Fruit fly (Drosophila melanogaster) whole organism, pupa: ENCODE measurements around the gene CG15483.

ENCODE experiments used
- CG10348 ChIP-seq: fragments of 200-800 bp; sonication (Bioruptor generic); IDR thresholded peaks from 2 replicates; pipeline ENCODE4 v1.3.6; 2022; ENCODE audit warnings: missing biosample characterization, missing genetic modification characterization
- CG12605 ChIP-seq: fragments of 200-800 bp; sonication (Bioruptor generic); IDR thresholded peaks from 2 replicates; pipeline ENCODE4 v1.3.6; 2022; ENCODE audit warnings: missing biosample characterization, missing genetic modification characterization
- CG13204 ChIP-seq: fragments of 200-800 bp; sonication (Bioruptor generic); optimal IDR thresholded peaks from 2 replicates; lab custom pipeline; 2018; ENCODE audit warnings: missing biosample characterization, mild to moderate bottlenecking, missing genetic modification characterization, moderate library complexity
- CG14655 ChIP-seq: fragments of 200-800 bp; sonication (Bioruptor generic); optimal IDR thresholded peaks from 3 replicates; lab custom pipeline; 2017; ENCODE audit warnings: mild to moderate bottlenecking, missing biosample characterization, missing genetic modification reagents, missing genetic modification characterization
- CG15710 ChIP-seq: fragments of 200-800 bp; sonication (Bioruptor generic); optimal IDR thresholded peaks from 2 replicates; lab custom pipeline; 2018; ENCODE audit warnings: missing biosample characterization, mild to moderate bottlenecking, missing genetic modification characterization, moderate library complexity
- CG17806 ChIP-seq: fragments of 200-800 bp; sonication (Bioruptor generic); optimal IDR thresholded peaks from 2 replicates; lab custom pipeline; 2018; ENCODE audit warnings: missing biosample characterization, mild to moderate bottlenecking, missing genetic modification characterization, moderate library complexity
- CG32121 ChIP-seq: fragments of 200-800 bp; sonication (Bioruptor generic); IDR thresholded peaks from 2 replicates; pipeline ENCODE4 v1.3.6; 2022; ENCODE audit warnings: missing biosample characterization, missing genetic modification characterization
- CG34367 ChIP-seq: fragments of 200-800 bp; sonication (Bioruptor generic); optimal IDR thresholded peaks from 2 replicates; lab custom pipeline; 2018; ENCODE audit warnings: missing biosample characterization, mild to moderate bottlenecking, missing genetic modification characterization
- CG4496 ChIP-seq: fragments of 200-800 bp; sonication (Bioruptor generic); IDR thresholded peaks from 3 replicates; pipeline ENCODE4 v1.3.6; 2022; ENCODE audit warnings: missing biosample characterization, missing genetic modification characterization
- CG8159 ChIP-seq: fragments of 200-800 bp; sonication (Bioruptor generic); optimal IDR thresholded peaks from 3 replicates; lab custom pipeline; 2018; ENCODE audit warnings: missing biosample characterization, mild to moderate bottlenecking, missing genetic modification characterization, moderate library complexity
- CG8301 ChIP-seq: fragments of 200-800 bp; sonication (Bioruptor generic); optimal IDR thresholded peaks from 2 replicates; lab custom pipeline; 2018; ENCODE audit warnings: missing biosample characterization, mild to moderate bottlenecking, missing genetic modification characterization
- CG9948 ChIP-seq: fragments of 200-800 bp; sonication (Bioruptor generic); optimal IDR thresholded peaks from 2 replicates; lab custom pipeline; 2018; ENCODE audit warnings: missing biosample characterization, mild to moderate bottlenecking, missing genetic modification characterization, moderate library complexity
- D1 ChIP-seq: fragments of 200-800 bp; sonication (Bioruptor generic); optimal IDR thresholded peaks from 2 replicates; lab custom pipeline; 2018; ENCODE audit warnings: missing biosample characterization, mild to moderate bottlenecking, missing genetic modification characterization, moderate library complexity
- EcR ChIP-seq: fragments of 200-800 bp; sonication (Bioruptor generic); optimal IDR thresholded peaks from 3 replicates; lab custom pipeline; 2019; ENCODE audit warnings: missing biosample characterization, missing genetic modification characterization, mild to moderate bottlenecking, moderate library complexity, missing genetic modification reagents
- Ets98B ChIP-seq: fragments of 200-800 bp; sonication (Bioruptor generic); IDR thresholded peaks from 2 replicates; pipeline ENCODE4 v1.3.6; 2022; ENCODE audit warnings: missing biosample characterization, missing genetic modification characterization
- Pif1A ChIP-seq: fragments of 200-800 bp; sonication (Bioruptor generic); optimal IDR thresholded peaks from 3 replicates; lab custom pipeline; 2016; ENCODE audit warnings: missing biosample characterization, missing genetic modification characterization
- Pif1B ChIP-seq: fragments of 200-800 bp; sonication (Bioruptor generic); optimal IDR thresholded peaks from 3 replicates; lab custom pipeline; 2016; ENCODE audit warnings: missing biosample characterization, missing genetic modification characterization
- Snoo ChIP-seq: fragments of 200-800 bp; sonication (Bioruptor generic); optimal IDR thresholded peaks from 3 replicates; lab custom pipeline; 2017; ENCODE audit warnings: missing biosample characterization, mild to moderate bottlenecking, missing genetic modification characterization, inconsistent platforms
- fd96Ca ChIP-seq: fragments of 200-800 bp; sonication (Bioruptor generic); IDR thresholded peaks from 3 replicates; pipeline ENCODE4 v1.3.6; 2022; ENCODE audit warnings: missing biosample characterization, missing genetic modification characterization
- gl ChIP-seq: fragments of 200-800 bp; sonication (Bioruptor generic); optimal IDR thresholded peaks from 2 replicates; lab custom pipeline; 2018; ENCODE audit warnings: missing biosample characterization, mild to moderate bottlenecking, missing genetic modification characterization
- rn ChIP-seq: fragments of 200-800 bp; sonication (Bioruptor generic); IDR thresholded peaks from 2 replicates; pipeline ENCODE4 v1.3.6; 2022; ENCODE audit warnings: missing biosample characterization, missing genetic modification characterization

CG15483 gene

dm6 chr2L:12721794-12722315, 39.8 kb downstream of the CG15483 start, which contains the start of gene Pih1D1:
Gene Pih1D1, minus strand, starts transcription at chr2L:12721843.
- TF ChIP-seq CG15710 (tag; lab: Kevin White, UChicago) = peak; percentile 95
- TF ChIP-seq Snoo = peak; percentile 92
- peak; percentile 88 for TF ChIP-seq CG10348 (GFP tag; lab: Robert Waterston, UW)
- peak; percentile 94 for TF ChIP-seq rn
- TF ChIP-seq Pif1B = peak; percentile 83
- peak; percentile 95 for TF ChIP-seq CG17806 (tag; lab: Kevin White, UChicago)
- no peak for TF ChIP-seq D1 (tag; lab: Kevin White, UChicago)
- peak; percentile 96 for TF ChIP-seq CG8159
- no peak for TF ChIP-seq Pif1A (GFP tag; lab: Kevin White, UChicago)
- TF ChIP-seq Ets98B = peak; percentile 91
- peak; percentile 40 for TF ChIP-seq CG13204 (GFP tag; lab: Kevin White, UChicago)
- peak; percentile 97 for TF ChIP-seq CG4496 (GFP tag; lab: Robert Waterston, UW)
- peak; percentile 67 for TF ChIP-seq gl (tag; lab: Kevin White, UChicago)
- peak; percentile 98 for TF ChIP-seq CG14655 (GFP tag; lab: Kevin White, UChicago)
- peak; percentile 89 for TF ChIP-seq CG34367
- peak; percentile 87 for TF ChIP-seq CG12605 (GFP tag; lab: Robert Waterston, UW)
- peak; percentile 96 for TF ChIP-seq CG9948 (tag; lab: Kevin White, UChicago)
- TF ChIP-seq fd96Ca (GFP tag; lab: Robert Waterston, UW) = peak; percentile 89
- peak; percentile 96 for TF ChIP-seq CG8301
- peak; percentile 96 for TF ChIP-seq CG32121 (GFP tag; lab: Robert Waterston, UW)
- no peak for TF ChIP-seq EcR (GFP tag; lab: Kevin White, UChicago)

dm6 chr2L:12720430-12721396, 40.9 kb downstream of the CG15483 start:
- peak; percentile 18; the same call in 1 of the 2 replicates for TF ChIP-seq rn
- peak; percentile 9 for TF ChIP-seq Pif1B
- no peak for TF ChIP-seq CG10348 (GFP tag; lab: Robert Waterston, UW)
- no peak for TF ChIP-seq CG14655 (GFP tag; lab: Kevin White, UChicago)
- TF ChIP-seq CG12605 (GFP tag; lab: Robert Waterston, UW) = peak; percentile 33; the same call in 1 of the 2 replicates
- peak; percentile 76 for TF ChIP-seq CG4496 (GFP tag; lab: Robert Waterston, UW)
- TF ChIP-seq Snoo = peak; percentile 19
- peak; percentile 12 for TF ChIP-seq CG9948 (tag; lab: Kevin White, UChicago)
- peak; percentile 37 for TF ChIP-seq EcR (GFP tag; lab: Kevin White, UChicago)
- TF ChIP-seq D1 (tag; lab: Kevin White, UChicago) = no peak
- peak; percentile 68; the same call in 1 of the 2 replicates for TF ChIP-seq CG32121 (GFP tag; lab: Robert Waterston, UW)
- peak; percentile 26 for TF ChIP-seq CG15710 (tag; lab: Kevin White, UChicago)
- peak; percentile 65 for TF ChIP-seq CG8301
- TF ChIP-seq Ets98B = peak; percentile 55
- TF ChIP-seq fd96Ca (GFP tag; lab: Robert Waterston, UW) = peak; percentile 79
- no peak for TF ChIP-seq gl (tag; lab: Kevin White, UChicago)
- peak; percentile 51 for TF ChIP-seq CG8159
- peak; percentile 45 for TF ChIP-seq CG17806 (tag; lab: Kevin White, UChicago)
- TF ChIP-seq CG13204 (GFP tag; lab: Kevin White, UChicago) = no peak
- peak; percentile 42 for TF ChIP-seq Pif1A (GFP tag; lab: Kevin White, UChicago)

dm6 chr2L:12719712-12720429, 41.8 kb downstream of the CG15483 start:
- TF ChIP-seq CG17806 (tag; lab: Kevin White, UChicago) (no peak), CG32121 (GFP tag; lab: Robert Waterston, UW) (0 out of 2 replicates have a peak, but pooled peaks have one; percentile 12), CG8301 (no peak), CG8159 (no peak), fd96Ca (GFP tag; lab: Robert Waterston, UW) (no peak), rn (no peak), Ets98B (no peak; the same call in 1 of the 2 replicates), CG13204 (GFP tag; lab: Kevin White, UChicago) (no peak), Snoo (no peak), CG34367 (no peak), CG10348 (GFP tag; lab: Robert Waterston, UW) (no peak), CG12605 (GFP tag; lab: Robert Waterston, UW) (no peak), CG9948 (tag; lab: Kevin White, UChicago) (no peak), CG15710 (tag; lab: Kevin White, UChicago) (no peak), gl (tag; lab: Kevin White, UChicago) (peak; percentile 32), CG4496 (GFP tag; lab: Robert Waterston, UW) (peak; percentile 30; the same call in 2 of the 3 replicates), Pif1A (GFP tag; lab: Kevin White, UChicago) (no peak), CG14655 (GFP tag; lab: Kevin White, UChicago) (no peak), Pif1B (no peak), EcR (GFP tag; lab: Kevin White, UChicago) (peak; percentile 49), D1 (tag; lab: Kevin White, UChicago) (no peak)
